Worm (Caenorhabditis elegans): ENCODE data around the gene H21P03.10.

ce11 chrIV:11492345-11492744 lies 8.2 kb upstream of the H21P03.10 start:
- TF ChIP-seq ceh-8 (GFP tag; optimal IDR thresholded peaks at IDR 0.05) (no peak), snpc-4 (tag; optimal IDR thresholded peaks at IDR 0.05) (no peak), lin-13 (GFP tag; optimal IDR thresholded peaks at IDR 0.05) (no peak), nhr-28 (tag; optimal IDR thresholded peaks at IDR 0.05) (no peak), elt-3 (tag; optimal IDR thresholded peaks at IDR 0.05) (peak in 2 of 6 experiments; percentile 1 to 61), dsc-1 (tag; optimal IDR thresholded peaks at IDR 0.05) (no peak), nhr-76 (tag; optimal IDR thresholded peaks at IDR 0.05) (no peak), ceh-88 (GFP tag; IDR thresholded peaks at IDR 0.05) (no peak), nhr-85 (tag) (peak; percentile 57)

All from whole organism, L1 larva.